Fruit fly (Drosophila melanogaster) whole organism, pupa: ENCODE results near the gene CG8461.

Experiments
- CG10348 ChIP-seq: fragments of 200-800 bp; sonication (Bioruptor generic); IDR thresholded peaks from 2 replicates; pipeline ENCODE4 v1.3.6; 2022; ENCODE audit warnings: missing biosample characterization, missing genetic modification characterization
- CG15710 ChIP-seq: fragments of 200-800 bp; sonication (Bioruptor generic); optimal IDR thresholded peaks from 2 replicates; lab custom pipeline; 2018; ENCODE audit warnings: missing biosample characterization, mild to moderate bottlenecking, missing genetic modification characterization, moderate library complexity
- CG17806 ChIP-seq: fragments of 200-800 bp; sonication (Bioruptor generic); optimal IDR thresholded peaks from 2 replicates; lab custom pipeline; 2018; ENCODE audit warnings: missing biosample characterization, mild to moderate bottlenecking, missing genetic modification characterization, moderate library complexity
- CG34367 ChIP-seq: fragments of 200-800 bp; sonication (Bioruptor generic); optimal IDR thresholded peaks from 2 replicates; lab custom pipeline; 2018; ENCODE audit warnings: missing biosample characterization, mild to moderate bottlenecking, missing genetic modification characterization
- CG8301 ChIP-seq: fragments of 200-800 bp; sonication (Bioruptor generic); optimal IDR thresholded peaks from 2 replicates; lab custom pipeline; 2018; ENCODE audit warnings: missing biosample characterization, mild to moderate bottlenecking, missing genetic modification characterization
- CG9948 ChIP-seq: fragments of 200-800 bp; sonication (Bioruptor generic); optimal IDR thresholded peaks from 2 replicates; lab custom pipeline; 2018; ENCODE audit warnings: missing biosample characterization, mild to moderate bottlenecking, missing genetic modification characterization, moderate library complexity
- EcR ChIP-seq: fragments of 200-800 bp; sonication (Bioruptor generic); optimal IDR thresholded peaks from 3 replicates; lab custom pipeline; 2019; ENCODE audit warnings: missing biosample characterization, missing genetic modification characterization, mild to moderate bottlenecking, moderate library complexity, missing genetic modification reagents
- Ets98B ChIP-seq: fragments of 200-800 bp; sonication (Bioruptor generic); IDR thresholded peaks from 2 replicates; pipeline ENCODE4 v1.3.6; 2022; ENCODE audit warnings: missing biosample characterization, missing genetic modification characterization
- Pif1B ChIP-seq: fragments of 200-800 bp; sonication (Bioruptor generic); optimal IDR thresholded peaks from 3 replicates; lab custom pipeline; 2016; ENCODE audit warnings: missing biosample characterization, missing genetic modification characterization
- Snoo ChIP-seq: fragments of 200-800 bp; sonication (Bioruptor generic); optimal IDR thresholded peaks from 3 replicates; lab custom pipeline; 2017; ENCODE audit warnings: missing biosample characterization, mild to moderate bottlenecking, missing genetic modification characterization, inconsistent platforms
- fd96Ca ChIP-seq: fragments of 200-800 bp; sonication (Bioruptor generic); IDR thresholded peaks from 3 replicates; pipeline ENCODE4 v1.3.6; 2022; ENCODE audit warnings: missing biosample characterization, missing genetic modification characterization
- rn ChIP-seq: fragments of 200-800 bp; sonication (Bioruptor generic); IDR thresholded peaks from 2 replicates; pipeline ENCODE4 v1.3.6; 2022; ENCODE audit warnings: missing biosample characterization, missing genetic modification characterization

DNA sequence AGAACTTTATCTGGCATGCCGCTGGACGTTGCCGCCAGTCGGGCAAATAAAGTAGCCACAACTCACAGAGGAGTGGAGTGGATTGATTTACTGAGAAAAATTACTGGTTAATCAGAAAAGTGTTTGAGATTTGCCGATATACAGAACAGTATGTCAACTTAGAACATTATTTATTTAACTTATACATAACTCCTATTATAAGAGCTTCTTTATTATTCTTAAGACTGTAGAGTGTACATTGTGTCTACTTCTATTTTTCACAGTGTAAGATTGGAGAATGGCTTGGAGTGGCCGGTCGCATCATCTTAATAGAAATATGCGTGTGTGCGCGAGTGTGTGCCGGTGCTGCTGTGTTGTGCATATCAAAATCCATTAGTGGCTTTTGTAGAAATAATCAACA lies 42.8 kb downstream of the CG8461 start:
- TF ChIP-seq CG17806 (tag; lab: Kevin White, UChicago) (peak; percentile 30), CG15710 (tag; lab: Kevin White, UChicago) (peak; percentile 36), rn (GFP tag; lab: Robert Waterston, UW) (no peak; the same call in 1 of the 2 replicates), Ets98B (GFP tag; lab: Robert Waterston, UW) (peak; percentile 80), fd96Ca (GFP tag; lab: Robert Waterston, UW) (peak; percentile 45; the same call in 1 of the 3 replicates), CG34367 (tag; lab: Kevin White, UChicago) (peak; percentile 22), CG8301 (tag; lab: Kevin White, UChicago) (peak; percentile 93), Pif1B (GFP tag; lab: Kevin White, UChicago) (peak; percentile 35), Snoo (tag; lab: Kevin White, UChicago) (no peak), CG10348 (GFP tag; lab: Robert Waterston, UW) (no peak), CG9948 (tag; lab: Kevin White, UChicago) (peak; percentile 48), EcR (GFP tag; lab: Kevin White, UChicago) (no peak)
